Fruit fly (Drosophila melanogaster): ENCODE data around the gene Agpat2.

DNA sequence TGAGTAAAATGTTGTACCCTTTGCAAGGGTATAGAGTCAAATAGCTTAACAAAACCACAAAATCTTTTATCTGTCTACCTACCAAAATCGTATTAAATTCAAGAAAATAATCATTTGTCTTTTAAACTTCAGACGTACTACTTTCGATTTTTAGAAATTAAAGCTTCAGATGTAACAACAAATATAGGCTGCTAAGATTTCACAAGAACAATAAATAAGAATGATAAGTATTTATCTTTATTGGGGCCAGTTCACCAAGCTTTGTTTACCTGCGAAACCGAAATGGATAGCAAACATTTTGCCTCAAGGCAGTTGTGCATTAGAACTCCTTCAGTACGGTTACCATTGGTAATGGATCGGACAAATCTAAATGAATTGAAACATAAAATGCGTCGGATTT, 26.6 kb upstream of the Agpat2 start, which contains the start of gene CG43400:
- TF ChIP-seq Clk (GFP tag; optimal IDR thresholded peaks at IDR 0.05) (no peak), toe (GFP tag; optimal IDR thresholded peaks at IDR 0.05) (no peak), CG12768 (GFP tag; optimal IDR thresholded peaks at IDR 0.05) (no peak), Mnt (GFP tag; optimal IDR thresholded peaks at IDR 0.05) (no peak), bab1 (GFP tag; optimal IDR thresholded peaks at IDR 0.05) (no peak), tj (GFP tag; optimal IDR thresholded peaks at IDR 0.05) (no peak), pad (GFP tag; optimal IDR thresholded peaks at IDR 0.05) (no peak)
